Fruit fly (Drosophila melanogaster) whole organism, embryonic: ENCODE results near the gene CG2147.

Experiments
- Bgb ChIP-seq: fragments of 200-800 bp; sonication (Bioruptor generic); IDR thresholded peaks from 2 replicates; pipeline ENCODE4 v1.3.6; 2022; ENCODE audit warnings: missing biosample characterization, missing genetic modification characterization; ENCODE audit not compliant: partially characterized antibody
- CG10209 ChIP-seq: fragments of 200-800 bp; sonication (Bioruptor generic); optimal IDR thresholded peaks from 3 replicates; lab custom pipeline; 2017; ENCODE audit warnings: missing biosample characterization, mild to moderate bottlenecking, missing genetic modification characterization, missing genetic modification reagents
- CG10462 ChIP-seq: fragments of 200-800 bp; sonication (Bioruptor generic); optimal IDR thresholded peaks from 2 replicates; lab custom pipeline; 2016; ENCODE audit warnings: missing biosample characterization, missing genetic modification characterization
- CG11398 ChIP-seq: fragments of 200-800 bp; sonication (Bioruptor generic); optimal IDR thresholded peaks from 2 replicates; lab custom pipeline; 2016; ENCODE audit warnings: missing biosample characterization, missing genetic modification characterization
- CG11456 ChIP-seq: fragments of 200-800 bp; sonication (Bioruptor generic); IDR thresholded peaks from 3 replicates; pipeline ENCODE4 v1.3.6; 2022; ENCODE audit warnings: missing biosample characterization, missing genetic modification characterization
- CG12104 ChIP-seq: fragments of 200-800 bp; sonication (Bioruptor generic); optimal IDR thresholded peaks from 3 replicates; lab custom pipeline; 2016; ENCODE audit warnings: missing biosample characterization, missing genetic modification characterization
- CG12391 ChIP-seq: fragments of 200-800 bp; sonication (Bioruptor generic); optimal IDR thresholded peaks from 3 replicates; lab custom pipeline; 2018; ENCODE audit warnings: missing biosample characterization, mild to moderate bottlenecking, missing genetic modification characterization, moderate library complexity
- CG12659 ChIP-seq: fragments of 200-800 bp; sonication (Bioruptor generic); optimal IDR thresholded peaks from 3 replicates; lab custom pipeline; 2017; ENCODE audit warnings: mild to moderate bottlenecking, missing biosample characterization, missing genetic modification reagents, missing genetic modification characterization
- CG12744 ChIP-seq: fragments of 200-800 bp; sonication (Bioruptor generic); optimal IDR thresholded peaks from 2 replicates; lab custom pipeline; 2016; ENCODE audit warnings: missing biosample characterization, missing genetic modification characterization
- CG14014 ChIP-seq: fragments of 200-800 bp; sonication (Bioruptor generic); IDR thresholded peaks from 2 replicates; pipeline ENCODE4 v1.3.6; 2022; ENCODE audit warnings: missing biosample characterization, missing genetic modification characterization
- CG30020 ChIP-seq: fragments of 200-800 bp; optimal IDR thresholded peaks from 2 replicates; lab custom pipeline; 2019; ENCODE audit warnings: missing biosample characterization, mild to moderate bottlenecking, missing genetic modification characterization, moderate library complexity
- CG32767 ChIP-seq: fragments of 200-800 bp; sonication (Bioruptor generic); IDR thresholded peaks from 2 replicates; pipeline ENCODE4 v1.3.6; 2022; ENCODE audit warnings: missing biosample characterization, missing genetic modification characterization
- CG6654 ChIP-seq: fragments of 200-800 bp; sonication (Bioruptor generic); optimal IDR thresholded peaks from 2 replicates; lab custom pipeline; 2017; ENCODE audit warnings: missing biosample characterization, mild to moderate bottlenecking, missing genetic modification characterization
- CG8359 ChIP-seq: fragments of 200-800 bp; sonication (Bioruptor generic); optimal IDR thresholded peaks from 2 replicates; lab custom pipeline; 2017; ENCODE audit warnings: missing biosample characterization, mild to moderate bottlenecking, missing genetic modification characterization, borderline replicate concordance
- CHES-1-like ChIP-seq: fragments of 200-800 bp; sonication (Bioruptor generic); optimal IDR thresholded peaks from 2 replicates; lab custom pipeline; 2016; ENCODE audit warnings: missing biosample characterization, missing genetic modification characterization
- Dbx ChIP-seq: fragments of 200-800 bp; sonication (Bioruptor generic); IDR thresholded peaks from 3 replicates; pipeline ENCODE4 v1.3.6; 2022; ENCODE audit warnings: missing biosample characterization, missing genetic modification characterization
- Dip3 ChIP-seq: fragments of 200-800 bp; sonication (Bioruptor generic); optimal IDR thresholded peaks from 3 replicates; lab custom pipeline; 2016; ENCODE audit warnings: missing biosample characterization, missing genetic modification characterization
- Dref ChIP-seq: fragments of 200-800 bp; sonication (Bioruptor generic); IDR thresholded peaks from 2 replicates; pipeline ENCODE4 v1.3.6; 2022; ENCODE audit warnings: missing biosample characterization, missing genetic modification characterization
- Drgx ChIP-seq: fragments of 200-800 bp; sonication (Bioruptor generic); IDR thresholded peaks from 2 replicates; pipeline ENCODE4 v1.3.6; 2022; ENCODE audit warnings: missing biosample characterization, missing genetic modification characterization
- Fer2 ChIP-seq: fragments of 200-800 bp; sonication (Bioruptor generic); optimal IDR thresholded peaks from 2 replicates; lab custom pipeline; 2018; ENCODE audit warnings: missing biosample characterization, mild to moderate bottlenecking, missing genetic modification characterization, moderate library complexity
- Lhr ChIP-seq: fragments of 200-800 bp; sonication (Bioruptor generic); optimal IDR thresholded peaks from 3 replicates; lab custom pipeline; 2017; ENCODE audit warnings: mild to moderate bottlenecking, missing biosample characterization, missing genetic modification reagents, missing genetic modification characterization
- Max ChIP-seq: fragments of 200-800 bp; sonication (Bioruptor generic); optimal IDR thresholded peaks from 2 replicates; lab custom pipeline; 2016; ENCODE audit warnings: missing biosample characterization, mild to moderate bottlenecking, missing genetic modification characterization
- Oaz ChIP-seq: fragments of 200-800 bp; sonication (Bioruptor generic); IDR thresholded peaks from 2 replicates; pipeline ENCODE4 v1.3.6; 2022; ENCODE audit warnings: missing biosample characterization, missing genetic modification characterization
- Rfx ChIP-seq: fragments of 200-800 bp; sonication (Bioruptor generic); IDR thresholded peaks from 2 replicates; pipeline ENCODE4 v1.3.6; 2022; ENCODE audit warnings: missing biosample characterization, missing genetic modification characterization
- Sry-δ ChIP-seq: fragments of 200-800 bp; sonication (Bioruptor generic); optimal IDR thresholded peaks from 2 replicates; lab custom pipeline; 2016; ENCODE audit warnings: missing biosample characterization, missing genetic modification characterization
- Tbp ChIP-seq: fragments of >200 bp; optimal IDR thresholded peaks from 2 replicates; lab custom pipeline; 2018; ENCODE audit warnings: missing biosample characterization, missing genetic modification characterization
- Trl ChIP-seq, 3 experiments: fragments of >200 bp in 2 of 3; fragments of 200-800 bp in 1 of 3; sonication (Bioruptor generic) in 1 of 3; optimal IDR thresholded peaks; 2 replicates in 1 of 3; 3 replicates in 2 of 3; lab custom pipeline; 2016 to 2017; ENCODE audit warnings: missing biosample characterization in 1 of 3, missing genetic modification characterization in 1 of 3
- ase ChIP-seq: fragments of 200-800 bp; sonication (Bioruptor generic); IDR thresholded peaks from 3 replicates; pipeline ENCODE4 v1.3.6; 2022; ENCODE audit warnings: missing biosample characterization, missing genetic modification characterization
- caup ChIP-seq: fragments of 200-800 bp; sonication (Bioruptor generic); optimal IDR thresholded peaks from 3 replicates; lab custom pipeline; 2017; ENCODE audit warnings: missing biosample characterization, mild to moderate bottlenecking, missing genetic modification characterization, moderate library complexity; ENCODE audit not compliant: severe bottlenecking
- chm ChIP-seq: fragments of 200-800 bp; sonication (Bioruptor generic); IDR thresholded peaks from 2 replicates; pipeline ENCODE4 v1.3.6; 2022; ENCODE audit warnings: missing biosample characterization, missing genetic modification characterization
- da ChIP-seq: fragments of 200-800 bp; sonication (Bioruptor generic); optimal IDR thresholded peaks from 2 replicates; lab custom pipeline; 2016; ENCODE audit warnings: missing biosample characterization, missing genetic modification characterization
- dysf ChIP-seq: fragments of 200-800 bp; sonication (Bioruptor generic); IDR thresholded peaks from 3 replicates; pipeline ENCODE4 v1.3.6; 2022; ENCODE audit warnings: missing biosample characterization, missing genetic modification characterization
- emc ChIP-seq: fragments of 200-800 bp; sonication (Bioruptor generic); optimal IDR thresholded peaks from 2 replicates; lab custom pipeline; 2016; ENCODE audit warnings: missing biosample characterization, missing genetic modification characterization
- ems ChIP-seq: fragments of 200-800 bp; sonication (Bioruptor generic); optimal IDR thresholded peaks from 3 replicates; lab custom pipeline; 2016; ENCODE audit warnings: missing biosample characterization, missing genetic modification characterization
- eyg ChIP-seq: fragments of 200-800 bp; sonication (Bioruptor generic); optimal IDR thresholded peaks from 3 replicates; lab custom pipeline; 2016; ENCODE audit warnings: missing biosample characterization, missing genetic modification characterization
- gsb ChIP-seq: fragments of 200-800 bp; sonication (Bioruptor generic); IDR thresholded peaks from 2 replicates; pipeline ENCODE4 v1.3.6; 2022; ENCODE audit warnings: missing biosample characterization, missing genetic modification characterization
- gsb-n ChIP-seq: fragments of 200-800 bp; sonication (Bioruptor generic); optimal IDR thresholded peaks from 3 replicates; lab custom pipeline; 2018; ENCODE audit warnings: missing biosample characterization, mild to moderate bottlenecking, missing genetic modification characterization
- hbn ChIP-seq: fragments of 200-800 bp; sonication (Bioruptor generic); IDR thresholded peaks from 2 replicates; pipeline ENCODE4 v1.3.6; 2022; ENCODE audit warnings: missing biosample characterization, missing genetic modification characterization; ENCODE audit not compliant: partially characterized antibody
- lola ChIP-seq, 3 experiments: fragments of >200 bp in 2 of 3; fragments of 200-800 bp in 1 of 3; sonication (Bioruptor generic) in 1 of 3; optimal IDR thresholded peaks; 2 replicates each; lab custom pipeline; 2017 to 2019; ENCODE audit warnings: missing biosample characterization in 3 of 3, missing genetic modification characterization in 3 of 3, mild to moderate bottlenecking in 1 of 3, moderate library complexity in 1 of 3
- p53 ChIP-seq: fragments of 200-800 bp; sonication (Bioruptor generic); optimal IDR thresholded peaks from 2 replicates; lab custom pipeline; 2016; ENCODE audit warnings: missing biosample characterization, missing genetic modification characterization
- seq ChIP-seq: fragments of 200-800 bp; sonication (Bioruptor generic); IDR thresholded peaks from 2 replicates; pipeline ENCODE4 v1.3.6; 2022; ENCODE audit warnings: missing biosample characterization, missing genetic modification characterization
- slou ChIP-seq: fragments of 200-800 bp; sonication (Bioruptor generic); optimal IDR thresholded peaks from 3 replicates; lab custom pipeline; 2016; ENCODE audit warnings: missing biosample characterization, missing genetic modification characterization
- sug ChIP-seq: fragments of 200-800 bp; optimal IDR thresholded peaks from 2 replicates; lab custom pipeline; 2019; ENCODE audit warnings: missing biosample characterization, mild to moderate bottlenecking, missing genetic modification characterization, moderate library complexity
- tap ChIP-seq: fragments of 200-800 bp; optimal IDR thresholded peaks from 3 replicates; lab custom pipeline; 2019; ENCODE audit warnings: missing biosample characterization, mild to moderate bottlenecking, missing genetic modification characterization, moderate library complexity
- tll ChIP-seq, 2 experiments: fragments of 200-800 bp in 1 of 2; fragments of >200 bp in 1 of 2; sonication (Bioruptor generic) in 1 of 2; optimal IDR thresholded peaks; 2 replicates each; lab custom pipeline; 2017 to 2019; ENCODE audit warnings: missing biosample characterization in 2 of 2, missing genetic modification characterization in 2 of 2, mild to moderate bottlenecking in 1 of 2, moderate library complexity in 1 of 2
- usp ChIP-seq: fragments of >200 bp; optimal IDR thresholded peaks from 2 replicates; lab custom pipeline; 2017; ENCODE audit warnings: missing biosample characterization, missing genetic modification characterization
- vnd ChIP-seq: fragments of 200-800 bp; sonication (Bioruptor generic); IDR thresholded peaks from 3 replicates; pipeline ENCODE4 v1.3.6; 2022; ENCODE audit warnings: missing biosample characterization, missing genetic modification characterization; ENCODE audit not compliant: partially characterized antibody
- vvl ChIP-seq: fragments of 200-800 bp; sonication (Bioruptor generic); IDR thresholded peaks from 2 replicates; pipeline ENCODE4 v1.3.6; 2022; ENCODE audit warnings: missing biosample characterization, missing genetic modification characterization
- yki ChIP-seq: fragments of >200 bp; optimal IDR thresholded peaks from 3 replicates; lab custom pipeline; 2018
- zen2 ChIP-seq: fragments of 200-800 bp; sonication (Bioruptor generic); IDR thresholded peaks from 3 replicates; pipeline ENCODE4 v1.3.6; 2022; ENCODE audit warnings: missing biosample characterization, missing genetic modification characterization; ENCODE audit not compliant: partially characterized antibody

The CG2147 gene

DNA sequence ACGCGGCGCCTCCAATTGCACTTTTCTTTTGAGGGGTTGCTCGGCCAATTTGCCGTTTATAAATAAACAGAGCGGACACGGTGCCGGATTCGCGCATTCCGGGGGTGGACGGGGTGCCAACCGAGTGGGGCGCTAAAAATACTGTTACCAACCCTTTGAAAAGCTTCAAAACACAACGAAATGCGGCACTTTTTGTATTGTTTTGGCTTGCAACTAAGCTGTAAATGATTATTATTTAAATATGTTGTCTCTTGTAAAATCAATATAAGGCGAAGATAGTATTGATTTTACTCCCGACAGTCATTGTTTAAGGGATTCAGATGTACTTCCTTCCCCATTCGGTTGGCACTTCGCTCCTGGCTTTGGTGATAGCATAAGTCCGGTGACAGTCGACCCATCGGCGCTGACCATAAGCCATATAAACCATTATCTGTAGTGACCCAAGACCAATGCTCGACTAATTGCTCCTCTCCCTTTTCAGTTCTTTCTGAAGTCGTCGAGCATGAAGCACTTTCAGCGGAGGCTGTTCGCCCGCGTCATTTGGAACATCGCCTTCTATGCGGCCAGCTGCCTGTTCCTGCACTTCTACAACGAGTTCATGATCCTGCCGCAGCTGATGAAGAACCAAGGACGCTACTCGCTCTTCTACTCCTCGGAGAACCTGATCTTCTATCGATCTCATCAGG, 33.5 kb downstream of the CG2147 start, which contains the start of gene CG15343 (continued):
- peak; percentile 12 for TF ChIP-seq sug (tag; lab: Kevin White, UChicago)
- no peak for TF ChIP-seq tll (GFP tag; optimal IDR thresholded peaks at IDR 0.05; lab: Kevin White, UChicago)
- no peak for TF ChIP-seq usp (GFP tag; lab: Kevin White, UChicago)
- no peak for TF ChIP-seq CG12104
- no peak for TF ChIP-seq Fer2 (tag; lab: Kevin White, UChicago)
- TF ChIP-seq gsb, result no peak; the same call in 1 of the 2 replicates
- TF ChIP-seq CG12391 (tag; lab: Kevin White, UChicago), result peak; percentile 5
- TF ChIP-seq Dbx (GFP tag; lab: Robert Waterston, UW), result peak; percentile 60; the same call in 1 of the 3 replicates
- no peak for TF ChIP-seq slou (GFP tag; lab: Kevin White, UChicago)
- peak; percentile 4 for TF ChIP-seq CG10209
- no peak for TF ChIP-seq CG6654
- no peak for TF ChIP-seq Dref
- no peak for TF ChIP-seq Sry-δ (GFP tag; lab: Kevin White, UChicago)
- TF ChIP-seq Trl (optimal IDR thresholded peaks at IDR 0.05; lab: Kevin White, UChicago), result no peak
- no peak for TF ChIP-seq Trl (GFP tag; optimal IDR thresholded peaks at IDR 0.05; lab: Kevin White, UChicago)
- TF ChIP-seq Max, result no peak
- no peak for TF ChIP-seq Dip3 (GFP tag; lab: Kevin White, UChicago)
- no peak for TF ChIP-seq da (GFP tag; lab: Kevin White, UChicago)
- no peak for TF ChIP-seq CG30020
- TF ChIP-seq emc (GFP tag; lab: Kevin White, UChicago), result no peak
- no peak for TF ChIP-seq p53 (GFP tag; lab: Kevin White, UChicago)
- 0 out of 2 replicates have a peak, but pooled peaks have one; percentile 28 for TF ChIP-seq CG32767 (GFP tag; lab: Robert Waterston, UW)
- peak; percentile 74 for TF ChIP-seq Rfx
- no peak for TF ChIP-seq CG11456 (GFP tag; lab: Robert Waterston, UW)
- no peak for TF ChIP-seq seq
- TF ChIP-seq gsb-n, result no peak
- TF ChIP-seq vnd (GFP tag; lab: Robert Waterston, UW), result no peak
- no peak for TF ChIP-seq CG10462 (GFP tag; lab: Kevin White, UChicago)
- TF ChIP-seq dysf (GFP tag; lab: Robert Waterston, UW), result peak; percentile 49; the same call in 1 of the 3 replicates
- no peak for TF ChIP-seq Tbp (GFP tag; lab: Kevin White, UChicago)
- no peak for TF ChIP-seq caup (GFP tag; lab: Kevin White, UChicago)
- no peak for TF ChIP-seq eyg
- TF ChIP-seq ems (GFP tag; lab: Kevin White, UChicago), result peak; percentile 25
- TF ChIP-seq CHES-1-like (GFP tag; lab: Kevin White, UChicago), result no peak
- no peak for TF ChIP-seq hbn (GFP tag; lab: Robert Waterston, UW)
- TF ChIP-seq Oaz (GFP tag; lab: Robert Waterston, UW), result no peak
- TF ChIP-seq tap (tag; lab: Kevin White, UChicago), result no peak
- no peak for TF ChIP-seq lola (GFP tag; optimal IDR thresholded peaks at IDR 0.05; lab: Kevin White, UChicago)
- no peak for TF ChIP-seq zen2 (GFP tag; lab: Robert Waterston, UW)
- TF ChIP-seq yki (lab: Kevin White, UChicago), result no peak
- TF ChIP-seq vvl (GFP tag; lab: Robert Waterston, UW), result peak; percentile 43; the same call in 1 of the 2 replicates
- TF ChIP-seq CG12744 (GFP tag; lab: Kevin White, UChicago), result no peak
- no peak for TF ChIP-seq chm (GFP tag; lab: Robert Waterston, UW)
- no peak for TF ChIP-seq CG11398 (GFP tag; lab: Kevin White, UChicago)
- no peak for TF ChIP-seq Lhr (GFP tag; lab: Kevin White, UChicago)
- no peak for TF ChIP-seq ase
- TF ChIP-seq CG8359 (GFP tag; lab: Kevin White, UChicago), result no peak
- peak; percentile 58 for TF ChIP-seq Drgx (GFP tag; lab: Robert Waterston, UW)
- TF ChIP-seq CG14014, result no peak
- no peak for TF ChIP-seq CG12659
- 0 out of 2 replicates have a peak, but pooled peaks have one; percentile 12 for TF ChIP-seq Bgb (GFP tag; lab: Robert Waterston, UW)
